Fruit fly (Drosophila melanogaster): Measurements from ENCODE around the gene Vha100-4.

The Vha100-4 gene

dm6 chr3R:18398954-18399697 lies 9.5 kb upstream of the Vha100-4 start, which contains the start of gene Vha100-2:
Gene Vha100-2 (minus strand): TSS chr3R:18399169.
- TF ChIP-seq foxo (GFP tag; optimal IDR thresholded peaks at IDR 0.05) (peak in 1 of 2 experiments; percentile 27), CrebA (GFP tag; optimal IDR thresholded peaks at IDR 0.05; ENCODE audit: borderline replicate concordance) (no peak), Mio (GFP tag; optimal IDR thresholded peaks at IDR 0.05) (no peak), Dif (GFP tag; optimal IDR thresholded peaks at IDR 0.05; ENCODE audit: partially characterized antibody) (peak; percentile 77), CG9705 (GFP tag; optimal IDR thresholded peaks at IDR 0.05) (no peak), usp (GFP tag; optimal IDR thresholded peaks at IDR 0.05) (no peak), Hnf4 (GFP tag; optimal IDR thresholded peaks at IDR 0.05) (peak; percentile 54), Hr83 (GFP tag; optimal IDR thresholded peaks at IDR 0.05; ENCODE audit: poor library complexity, severe bottlenecking) (peak; percentile 84), Dfd (GFP tag; optimal IDR thresholded peaks at IDR 0.05) (no peak), Hr78 (GFP tag; optimal IDR thresholded peaks at IDR 0.05) (no peak), br (GFP tag; optimal IDR thresholded peaks at IDR 0.05) (no peak), h (GFP tag; optimal IDR thresholded peaks at IDR 0.05) (no peak), pan (optimal IDR thresholded peaks at IDR 0.05) (no peak), CG32264 (GFP tag; optimal IDR thresholded peaks at IDR 0.05) (no peak), sage (GFP tag; optimal IDR thresholded peaks at IDR 0.05) (no peak), dl (GFP tag; optimal IDR thresholded peaks at IDR 0.05; ENCODE audit: insufficient read depth in 1 of 2, partially characterized antibody in 2 of 2) (peak in 1 of 2 experiments; percentile 71), psq (GFP tag; optimal IDR thresholded peaks at IDR 0.05) (no peak), HLH106 (tag; optimal IDR thresholded peaks at IDR 0.05) (no peak), GATAd (GFP tag; optimal IDR thresholded peaks at IDR 0.05) (no peak), dsf (GFP tag; optimal IDR thresholded peaks at IDR 0.05; ENCODE audit: borderline replicate concordance) (no peak), N (GFP tag; optimal IDR thresholded peaks at IDR 0.05) (no peak), rgr (GFP tag; optimal IDR thresholded peaks at IDR 0.05) (no peak), OdsH (GFP tag; optimal IDR thresholded peaks at IDR 0.05) (no peak), sv (GFP tag; optimal IDR thresholded peaks at IDR 0.05) (peak; percentile 35), Vsx2 (GFP tag; optimal IDR thresholded peaks at IDR 0.05; ENCODE audit: partially characterized antibody) (peak; percentile 90), dmrt93B (GFP tag; optimal IDR thresholded peaks at IDR 0.05) (no peak), lola (GFP tag; optimal IDR thresholded peaks at IDR 0.05) (no peak), Jra (GFP tag; optimal IDR thresholded peaks at IDR 0.05) (peak; percentile 28), brk (GFP tag; optimal IDR thresholded peaks at IDR 0.05) (peak; percentile 63), fru (GFP tag; optimal IDR thresholded peaks at IDR 0.05) (no peak), jim (GFP tag; optimal IDR thresholded peaks at IDR 0.05) (no peak), woc (GFP tag; optimal IDR thresholded peaks at IDR 0.05) (peak; percentile 55), Abd-B (GFP tag; optimal IDR thresholded peaks at IDR 0.05) (no peak), Sp1 (GFP tag; optimal IDR thresholded peaks at IDR 0.05) (peak; percentile 23), Rel (GFP tag; optimal IDR thresholded peaks at IDR 0.05) (no peak), Rel (tag; optimal IDR thresholded peaks at IDR 0.05) (peak; percentile 28), Myc (optimal IDR thresholded peaks at IDR 0.05) (peak; percentile 35), tai (GFP tag; optimal IDR thresholded peaks at IDR 0.05) (no peak), ey (GFP tag; optimal IDR thresholded peaks at IDR 0.05) (no peak)

dm6 chr3R:18398460-18398901 lies 8.9 kb upstream of the Vha100-4 start:
- TF ChIP-seq Dif (GFP tag; optimal IDR thresholded peaks at IDR 0.05; ENCODE audit: partially characterized antibody) (peak; percentile 79), Hnf4 (GFP tag; optimal IDR thresholded peaks at IDR 0.05) (peak; percentile 53), Abd-B (GFP tag; optimal IDR thresholded peaks at IDR 0.05) (no peak), tai (GFP tag; optimal IDR thresholded peaks at IDR 0.05) (no peak), rgr (GFP tag; optimal IDR thresholded peaks at IDR 0.05) (no peak), CrebA (GFP tag; optimal IDR thresholded peaks at IDR 0.05; ENCODE audit: borderline replicate concordance) (no peak), sv (GFP tag; optimal IDR thresholded peaks at IDR 0.05) (no peak), Vsx2 (GFP tag; optimal IDR thresholded peaks at IDR 0.05; ENCODE audit: partially characterized antibody) (peak; percentile 83), jim (GFP tag; optimal IDR thresholded peaks at IDR 0.05) (no peak), OdsH (GFP tag; optimal IDR thresholded peaks at IDR 0.05) (no peak), sage (GFP tag; optimal IDR thresholded peaks at IDR 0.05) (no peak), Myc (optimal IDR thresholded peaks at IDR 0.05) (peak; percentile 17), GATAd (GFP tag; optimal IDR thresholded peaks at IDR 0.05) (no peak), Rel (GFP tag; optimal IDR thresholded peaks at IDR 0.05) (no peak), Rel (tag; optimal IDR thresholded peaks at IDR 0.05) (no peak), ey (GFP tag; optimal IDR thresholded peaks at IDR 0.05) (no peak), psq (GFP tag; optimal IDR thresholded peaks at IDR 0.05) (no peak), Hr83 (GFP tag; optimal IDR thresholded peaks at IDR 0.05; ENCODE audit: poor library complexity, severe bottlenecking) (peak; percentile 76), lola (GFP tag; optimal IDR thresholded peaks at IDR 0.05) (no peak), fru (GFP tag; optimal IDR thresholded peaks at IDR 0.05) (no peak), foxo (GFP tag; optimal IDR thresholded peaks at IDR 0.05) (no peak), CG9705 (GFP tag; optimal IDR thresholded peaks at IDR 0.05) (no peak), dsf (GFP tag; optimal IDR thresholded peaks at IDR 0.05; ENCODE audit: borderline replicate concordance) (no peak), N (GFP tag; optimal IDR thresholded peaks at IDR 0.05) (no peak), Mio (GFP tag; optimal IDR thresholded peaks at IDR 0.05) (no peak), HLH106 (tag; optimal IDR thresholded peaks at IDR 0.05) (no peak), woc (GFP tag; optimal IDR thresholded peaks at IDR 0.05) (no peak), CG32264 (GFP tag; optimal IDR thresholded peaks at IDR 0.05) (no peak), dmrt93B (GFP tag; optimal IDR thresholded peaks at IDR 0.05) (no peak), usp (GFP tag; optimal IDR thresholded peaks at IDR 0.05) (no peak), Dfd (GFP tag; optimal IDR thresholded peaks at IDR 0.05) (no peak), h (GFP tag; optimal IDR thresholded peaks at IDR 0.05) (no peak), Jra (GFP tag; optimal IDR thresholded peaks at IDR 0.05) (no peak), br (GFP tag; optimal IDR thresholded peaks at IDR 0.05) (no peak), pan (optimal IDR thresholded peaks at IDR 0.05) (no peak), brk (GFP tag; optimal IDR thresholded peaks at IDR 0.05) (no peak), Hr78 (GFP tag; optimal IDR thresholded peaks at IDR 0.05) (no peak), Sp1 (GFP tag; optimal IDR thresholded peaks at IDR 0.05) (no peak), dl (GFP tag; optimal IDR thresholded peaks at IDR 0.05; ENCODE audit: insufficient read depth in 1 of 2, partially characterized antibody in 2 of 2) (peak; percentile 11 to 51)

Data from whole organism, wandering third instar larva.